Fruit fly (Drosophila melanogaster): Measurements from ENCODE around the gene Nepl14.

DNA sequence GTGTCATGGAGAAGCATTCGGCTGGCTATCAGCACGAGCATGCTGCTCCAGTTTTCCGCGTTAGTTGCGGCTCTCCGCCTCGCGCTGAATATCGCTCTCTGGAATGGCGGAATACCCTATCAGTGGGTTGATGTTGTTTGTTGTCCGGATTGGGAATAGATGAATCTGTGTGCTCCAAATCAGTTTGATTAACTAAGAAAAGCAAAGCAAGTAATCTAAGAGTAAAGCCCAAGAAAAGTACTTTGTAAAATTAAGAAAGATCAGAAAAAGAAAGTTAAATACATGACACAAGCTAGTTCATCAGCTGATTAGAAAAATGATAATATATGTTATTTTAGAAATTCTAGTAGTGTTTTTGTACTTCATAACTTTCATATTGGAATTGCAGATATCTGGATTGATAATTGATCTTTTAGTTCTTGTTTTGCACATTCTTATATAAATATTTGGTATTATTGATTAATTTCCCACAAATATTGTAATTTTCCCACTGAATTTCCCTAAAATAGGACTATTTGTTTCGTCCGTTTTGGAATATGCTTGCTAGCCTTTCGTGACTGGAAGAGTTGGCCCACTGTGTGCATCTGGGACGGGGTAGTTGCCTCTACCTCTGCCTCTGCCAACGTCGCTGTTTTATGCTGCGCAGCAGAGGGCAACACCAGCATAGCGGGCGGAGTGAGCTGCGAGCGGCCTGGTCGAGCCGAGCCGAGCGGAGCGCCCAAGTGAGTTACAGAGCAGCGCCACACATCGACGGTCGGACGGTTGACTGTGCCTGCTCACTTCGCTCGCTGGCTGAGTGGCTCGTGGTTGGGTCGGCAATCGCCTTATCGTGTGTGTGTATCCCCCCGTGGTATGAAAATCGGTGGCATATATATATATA is 9.4 kb downstream of the Nepl14 start:
- TF ChIP-seq ttk (optimal IDR thresholded peaks at IDR 0.05) (no peak), psq (optimal IDR thresholded peaks at IDR 0.05) (no peak), insv (optimal IDR thresholded peaks at IDR 0.05) (no peak), h (optimal IDR thresholded peaks at IDR 0.05) (no peak), Sin3A (optimal IDR thresholded peaks at IDR 0.05) (no peak)
